3 fruit fly cellular contexts compared by ENCODE assay signal in the genomic region with DNA sequence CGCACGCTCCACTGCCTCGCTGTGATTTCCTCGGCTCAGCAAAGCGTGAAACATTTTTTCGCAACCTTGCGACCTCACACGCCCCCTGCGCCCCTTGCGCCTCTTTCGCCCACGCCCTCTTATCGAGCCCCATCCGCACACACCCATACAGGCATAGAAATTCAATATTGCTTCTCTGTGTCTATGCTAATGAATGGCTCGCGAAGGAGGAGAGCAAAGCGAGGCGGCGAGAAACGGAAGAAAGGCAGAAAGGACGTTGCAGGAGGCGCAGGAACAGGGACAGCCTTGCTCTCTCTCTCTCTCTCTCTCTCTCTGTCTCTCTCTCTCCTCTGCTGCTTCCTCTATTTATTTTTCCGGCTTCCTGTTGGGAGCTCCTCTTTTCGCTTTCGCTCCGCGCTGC.
TF ChIP-seq lines count a peak whose summit lies in the region.

No protein-coding gene starts in this region.

- no peak for TF ChIP-seq CTCF in whole organism, embryonic (GFP tag; optimal IDR thresholded peaks at IDR 0.05; lab: Kevin White, UChicago)

TF ChIP-seq in whole organism, embryonic, 481 proteins besides CTCF, POLR2A, EP300 and RAD21:
- TF ChIP-seq HmgZ (tag; optimal IDR thresholded peaks at IDR 0.05; lab: Kevin White, UChicago) (no peak), CG6272 (GFP tag; IDR thresholded peaks at IDR 0.05; lab: Robert Waterston, UW) (no peak), Med (GFP tag; lab: Kevin White, UChicago) (peak; percentile 26), CG2889 (GFP tag; IDR thresholded peaks at IDR 0.05; lab: Robert Waterston, UW) (0 out of 3 replicates have a peak, but pooled peaks have one; percentile 35), sens-2 (GFP tag; IDR thresholded peaks at IDR 0.05; lab: Robert Waterston, UW) (0 out of 2 replicates have a peak, but pooled peaks have one; percentile 11), trem (tag; optimal IDR thresholded peaks at IDR 0.05; lab: Kevin White, UChicago) (no peak), CG1832 (GFP tag; optimal IDR thresholded peaks at IDR 0.05; lab: Kevin White, UChicago) (peak; percentile 20), Trl (optimal IDR thresholded peaks at IDR 0.05; lab: Kevin White, UChicago) (peak; percentile 28 to 55), Trl (GFP tag; optimal IDR thresholded peaks at IDR 0.05; lab: Kevin White, UChicago) (no peak), crol (GFP tag; IDR thresholded peaks at IDR 0.05; lab: Robert Waterston, UW) (peak; percentile 45), D19B (GFP tag; optimal IDR thresholded peaks at IDR 0.05; lab: Kevin White, UChicago) (no peak), abd-A (tag; optimal IDR thresholded peaks at IDR 0.05; lab: Kevin White, UChicago) (peak; percentile 64), Dp (GFP tag; optimal IDR thresholded peaks at IDR 0.05; lab: Kevin White, UChicago) (no peak), inv (GFP tag; IDR thresholded peaks at IDR 0.05; lab: Robert Waterston, UW; ENCODE audit: partially characterized antibody) (no peak), Ets65A (GFP tag; lab: Kevin White, UChicago) (peak; percentile 61), CG3726 (GFP tag; IDR thresholded peaks at IDR 0.05; lab: Robert Waterston, UW) (no peak)

TF ChIP-seq in whole organism, prepupa, 60 proteins besides CTCF, POLR2A, EP300 and RAD21:
- TF ChIP-seq Hr38 (GFP tag; optimal IDR thresholded peaks at IDR 0.05; lab: Kevin White, UChicago) (no peak), svp (GFP tag; lab: Kevin White, UChicago) (peak; percentile 14)

TF ChIP-seq in whole organism, wandering third instar larva, 38 proteins besides CTCF, POLR2A, EP300 and RAD21:
- TF ChIP-seq Jra (GFP tag; optimal IDR thresholded peaks at IDR 0.05; lab: Kevin White, UChicago) (no peak), psq (GFP tag; optimal IDR thresholded peaks at IDR 0.05; lab: Kevin White, UChicago) (peak; percentile 30)
